Fruit fly (Drosophila melanogaster) whole organism, embryonic: ENCODE data around the gene tmod.

Experiments
- Adf1 ChIP-seq: fragments of 200-800 bp; sonication (Bioruptor generic); IDR thresholded peaks from 2 replicates; pipeline ENCODE4 v1.3.6; 2022; ENCODE audit warnings: missing biosample characterization, missing genetic modification characterization
- BtbVII ChIP-seq: fragments of 200-800 bp; sonication (Bioruptor generic); optimal IDR thresholded peaks from 3 replicates; lab custom pipeline; 2017; ENCODE audit warnings: missing biosample characterization, mild to moderate bottlenecking, missing genetic modification characterization
- CG10366 ChIP-seq: fragments of 200-800 bp; sonication (Bioruptor generic); IDR thresholded peaks from 2 replicates; pipeline ENCODE4 v1.3.6; 2022; ENCODE audit warnings: missing biosample characterization, missing genetic modification characterization
- CG10431 ChIP-seq: fragments of 200-800 bp; sonication (Bioruptor generic); optimal IDR thresholded peaks from 3 replicates; lab custom pipeline; 2018; ENCODE audit warnings: missing biosample characterization, mild to moderate bottlenecking, missing genetic modification characterization
- CG10543 ChIP-seq: fragments of 200-800 bp; sonication (Bioruptor generic); optimal IDR thresholded peaks from 3 replicates; lab custom pipeline; 2017; ENCODE audit warnings: missing biosample characterization, mild to moderate bottlenecking, missing genetic modification characterization, moderate library complexity
- CG12219 ChIP-seq: fragments of 200-800 bp; sonication (Bioruptor generic); optimal IDR thresholded peaks from 3 replicates; lab custom pipeline; 2018; ENCODE audit warnings: missing biosample characterization, mild to moderate bottlenecking, missing genetic modification characterization
- CG12299 ChIP-seq: fragments of 200-800 bp; sonication (Bioruptor generic); optimal IDR thresholded peaks from 2 replicates; lab custom pipeline; 2018; ENCODE audit warnings: missing biosample characterization, mild to moderate bottlenecking, missing genetic modification characterization
- CG15269 ChIP-seq: fragments of 200-800 bp; sonication (Bioruptor generic); optimal IDR thresholded peaks from 2 replicates; lab custom pipeline; 2018; ENCODE audit warnings: missing biosample characterization, mild to moderate bottlenecking, missing genetic modification characterization, moderate library complexity
- CG15696 ChIP-seq: fragments of 200-800 bp; sonication (Bioruptor generic); optimal IDR thresholded peaks from 2 replicates; lab custom pipeline; 2019; ENCODE audit warnings: missing biosample characterization, mild to moderate bottlenecking, missing genetic modification characterization, moderate library complexity
- CG17568 ChIP-seq: fragments of 200-800 bp; sonication (Bioruptor generic); optimal IDR thresholded peaks from 2 replicates; lab custom pipeline; 2018; ENCODE audit warnings: missing biosample characterization, mild to moderate bottlenecking, missing genetic modification characterization, moderate library complexity
- CG2678 ChIP-seq: fragments of 200-800 bp; sonication (Bioruptor generic); optimal IDR thresholded peaks from 3 replicates; lab custom pipeline; 2019; ENCODE audit warnings: missing biosample characterization, mild to moderate bottlenecking, missing genetic modification characterization, moderate library complexity
- CG3281 ChIP-seq: fragments of 200-800 bp; sonication (Bioruptor generic); optimal IDR thresholded peaks from 3 replicates; lab custom pipeline; 2017; ENCODE audit warnings: missing biosample characterization, mild to moderate bottlenecking, missing genetic modification characterization
- CG4820 ChIP-seq: fragments of 200-800 bp; sonication (Bioruptor generic); optimal IDR thresholded peaks from 3 replicates; lab custom pipeline; 2016; ENCODE audit warnings: missing biosample characterization, missing genetic modification characterization
- CG5180 ChIP-seq: fragments of 200-800 bp; sonication (Bioruptor generic); optimal IDR thresholded peaks from 3 replicates; lab custom pipeline; 2017; ENCODE audit warnings: missing biosample characterization, missing genetic modification characterization, mild to moderate bottlenecking, moderate library complexity, missing genetic modification reagents
- CG6254 ChIP-seq: fragments of 200-800 bp; sonication (Bioruptor generic); optimal IDR thresholded peaks from 3 replicates; lab custom pipeline; 2017; ENCODE audit warnings: mild to moderate bottlenecking, missing biosample characterization, missing genetic modification reagents, missing genetic modification characterization
- CG9215 ChIP-seq: fragments of 200-800 bp; sonication (Bioruptor generic); IDR thresholded peaks from 2 replicates; pipeline ENCODE4 v1.3.6; 2022; ENCODE audit warnings: missing biosample characterization, missing genetic modification characterization
- CG9727 ChIP-seq: fragments of 200-800 bp; sonication (Bioruptor generic); optimal IDR thresholded peaks from 3 replicates; lab custom pipeline; 2017; ENCODE audit warnings: missing biosample characterization, mild to moderate bottlenecking, missing genetic modification characterization
- Dip3 ChIP-seq: fragments of 200-800 bp; sonication (Bioruptor generic); optimal IDR thresholded peaks from 3 replicates; lab custom pipeline; 2016; ENCODE audit warnings: missing biosample characterization, missing genetic modification characterization
- Ets65A ChIP-seq: fragments of 200-800 bp; sonication (Bioruptor generic); peaks from one replicate; lab custom pipeline; 2016; ENCODE audit warnings: missing biosample characterization, missing genetic modification characterization
- HHEX ChIP-seq: fragments of 200-800 bp; sonication (Bioruptor generic); optimal IDR thresholded peaks from 3 replicates; lab custom pipeline; 2017; ENCODE audit warnings: missing biosample characterization, mild to moderate bottlenecking, missing genetic modification characterization, missing genetic modification reagents
- HLH3B ChIP-seq: fragments of 200-800 bp; sonication (Bioruptor generic); IDR thresholded peaks from 2 replicates; pipeline ENCODE4 v1.3.6; 2022; ENCODE audit warnings: missing biosample characterization, missing genetic modification characterization
- Hand ChIP-seq: fragments of 200-800 bp; sonication (Bioruptor generic); optimal IDR thresholded peaks from 2 replicates; lab custom pipeline; 2017; ENCODE audit warnings: mild to moderate bottlenecking, missing biosample characterization, missing genetic modification reagents, missing genetic modification characterization
- Jarid2 ChIP-seq: fragments of 200-800 bp; sonication (Bioruptor generic); optimal IDR thresholded peaks from 3 replicates; lab custom pipeline; 2017; ENCODE audit warnings: mild to moderate bottlenecking, missing biosample characterization, missing genetic modification reagents, missing genetic modification characterization
- Max ChIP-seq: fragments of 200-800 bp; sonication (Bioruptor generic); optimal IDR thresholded peaks from 2 replicates; lab custom pipeline; 2016; ENCODE audit warnings: missing biosample characterization, mild to moderate bottlenecking, missing genetic modification characterization
- Meics ChIP-seq: fragments of 200-800 bp; sonication (Bioruptor generic); optimal IDR thresholded peaks from 2 replicates; lab custom pipeline; 2017; ENCODE audit warnings: missing biosample characterization, mild to moderate bottlenecking, missing genetic modification characterization
- NC2α ChIP-seq: fragments of 200-800 bp; sonication (Bioruptor generic); optimal IDR thresholded peaks from 2 replicates; lab custom pipeline; 2016; ENCODE audit warnings: missing biosample characterization, missing genetic modification characterization
- Ptx1 ChIP-seq: fragments of 200-800 bp; sonication (Bioruptor generic); IDR thresholded peaks from 2 replicates; pipeline ENCODE4 v1.3.6; 2022; ENCODE audit warnings: missing biosample characterization, missing genetic modification characterization
- Rx ChIP-seq: fragments of 200-800 bp; sonication (Bioruptor generic); IDR thresholded peaks from 2 replicates; pipeline ENCODE4 v1.3.6; 2022; ENCODE audit warnings: missing biosample characterization, missing genetic modification characterization
- Sin3A ChIP-seq: fragments of >200 bp; optimal IDR thresholded peaks from 2 replicates; lab custom pipeline; 2018
- Xbp1 ChIP-seq: fragments of 200-800 bp; sonication (Bioruptor generic); optimal IDR thresholded peaks from 3 replicates; lab custom pipeline; 2016; ENCODE audit warnings: missing biosample characterization, mild to moderate bottlenecking, missing genetic modification characterization
- amos ChIP-seq: fragments of 200-800 bp; sonication (Bioruptor generic); IDR thresholded peaks from 2 replicates; pipeline ENCODE4 v1.3.6; 2022; ENCODE audit warnings: missing biosample characterization, missing genetic modification characterization; ENCODE audit not compliant: partially characterized antibody
- ara ChIP-seq: fragments of 200-800 bp; sonication (Bioruptor generic); IDR thresholded peaks from 2 replicates; pipeline ENCODE4 v1.3.6; 2022; ENCODE audit warnings: missing biosample characterization, missing genetic modification characterization
- bcd ChIP-seq: fragments of 200-800 bp; sonication (Bioruptor generic); optimal IDR thresholded peaks from 2 replicates; lab custom pipeline; 2017; ENCODE audit warnings: missing biosample characterization, mild to moderate bottlenecking, missing genetic modification characterization
- chif ChIP-seq, 2 experiments: fragments of 200-800 bp; sonication (Bioruptor generic); optimal IDR thresholded peaks; 3 replicates each; lab custom pipeline; 2016; ENCODE audit warnings: missing biosample characterization in 2 of 2, missing genetic modification characterization in 2 of 2
- chinmo ChIP-seq: fragments of 200-800 bp; sonication (Bioruptor generic); IDR thresholded peaks from 4 replicates; pipeline ENCODE4 v1.3.6; 2022; ENCODE audit warnings: missing biosample characterization, missing genetic modification characterization; ENCODE audit not compliant: partially characterized antibody
- crol ChIP-seq: fragments of 200-800 bp; sonication (Bioruptor generic); IDR thresholded peaks from 2 replicates; pipeline ENCODE4 v1.3.6; 2022; ENCODE audit warnings: missing biosample characterization, missing genetic modification characterization
- esg ChIP-seq: fragments of 200-800 bp; sonication (Bioruptor generic); conservative IDR thresholded peaks from 2 replicates; pipeline ENCODE4 v1.3.6; 2022; ENCODE audit warnings: missing biosample characterization, missing genetic modification characterization
- ewg ChIP-seq: fragments of 200-800 bp; sonication (Bioruptor generic); optimal IDR thresholded peaks from 3 replicates; lab custom pipeline; 2017; ENCODE audit warnings: mild to moderate bottlenecking, missing biosample characterization, missing genetic modification reagents, missing genetic modification characterization
- gcm ChIP-seq: fragments of 200-800 bp; sonication (Bioruptor generic); optimal IDR thresholded peaks from 2 replicates; lab custom pipeline; 2019; ENCODE audit warnings: missing biosample characterization, mild to moderate bottlenecking, missing genetic modification characterization, moderate library complexity
- grau ChIP-seq: fragments of 200-800 bp; optimal IDR thresholded peaks from 3 replicates; lab custom pipeline; 2019; ENCODE audit warnings: missing biosample characterization, mild to moderate bottlenecking, missing genetic modification characterization, moderate library complexity
- gsb-n ChIP-seq: fragments of 200-800 bp; sonication (Bioruptor generic); optimal IDR thresholded peaks from 3 replicates; lab custom pipeline; 2018; ENCODE audit warnings: missing biosample characterization, mild to moderate bottlenecking, missing genetic modification characterization
- jumu ChIP-seq: fragments of 200-800 bp; sonication (Bioruptor generic); optimal IDR thresholded peaks from 3 replicates; lab custom pipeline; 2016; ENCODE audit warnings: missing biosample characterization, missing genetic modification characterization
- mam ChIP-seq: fragments of 200-800 bp; sonication (Bioruptor generic); optimal IDR thresholded peaks from 3 replicates; lab custom pipeline; 2016; ENCODE audit warnings: missing biosample characterization, missing genetic modification characterization
- onecut ChIP-seq: fragments of 200-800 bp; sonication (Bioruptor generic); IDR thresholded peaks from 2 replicates; pipeline ENCODE4 v1.3.6; 2022; ENCODE audit warnings: missing biosample characterization, missing genetic modification characterization
- phol ChIP-seq: fragments of 200-800 bp; sonication (Bioruptor generic); optimal IDR thresholded peaks from 3 replicates; lab custom pipeline; 2018; ENCODE audit warnings: missing biosample characterization, mild to moderate bottlenecking, missing genetic modification characterization, moderate library complexity
- pnt ChIP-seq: fragments of 200-800 bp; sonication (Bioruptor generic); optimal IDR thresholded peaks from 3 replicates; lab custom pipeline; 2016; ENCODE audit warnings: missing biosample characterization, missing genetic modification characterization
- salm ChIP-seq: fragments of 200-800 bp; sonication (Bioruptor generic); optimal IDR thresholded peaks from 2 replicates; lab custom pipeline; 2018; ENCODE audit warnings: missing biosample characterization, mild to moderate bottlenecking, missing genetic modification characterization
- sens ChIP-seq: fragments of 200-800 bp; sonication (Bioruptor generic); peaks from one replicate; lab custom pipeline; 2016; ENCODE audit warnings: missing biosample characterization, missing genetic modification characterization
- wdn ChIP-seq: fragments of 200-800 bp; sonication (Bioruptor generic); IDR thresholded peaks from 2 replicates; pipeline ENCODE4 v1.3.6; 2022; ENCODE audit warnings: missing biosample characterization, missing genetic modification characterization

The tmod gene

dm6 chr3R:30531989-30532653 lies at the start of gene tmod (continued):
- TF ChIP-seq gcm (peak; percentile 40), Jarid2 (GFP tag; lab: Kevin White, UChicago) (peak; percentile 12), Adf1 (peak; percentile 82), wdn (no peak), Sin3A (lab: Kevin White, UChicago) (no peak), CG12299 (tag; lab: Kevin White, UChicago) (peak; percentile 2), Ets65A (GFP tag; lab: Kevin White, UChicago) (peak; percentile 91), gsb-n (tag; lab: Kevin White, UChicago) (peak; percentile 45), Meics (GFP tag; lab: Kevin White, UChicago) (peak; percentile 44), phol (tag; lab: Kevin White, UChicago) (peak; percentile 82), jumu (GFP tag; lab: Kevin White, UChicago) (peak; percentile 14), Ptx1 (GFP tag; lab: Robert Waterston, UW) (peak; percentile 55), Xbp1 (GFP tag; lab: Kevin White, UChicago) (peak; percentile 45), Max (GFP tag; lab: Kevin White, UChicago) (peak; percentile 20), Dip3 (GFP tag; lab: Kevin White, UChicago) (no peak), onecut (GFP tag; lab: Robert Waterston, UW) (0 out of 2 replicates have a peak, but pooled peaks have one; percentile 28), Rx (GFP tag; lab: Robert Waterston, UW) (peak; percentile 37; the same call in 1 of the 2 replicates), HLH3B (peak; percentile 10; the same call in 1 of the 2 replicates), CG10543 (peak; percentile 64), HHEX (no peak), CG2678 (tag; lab: Kevin White, UChicago) (peak; percentile 77), esg (GFP tag; lab: Robert Waterston, UW) (peak; percentile 34; the same call in 1 of the 2 replicates), CG6254 (GFP tag; lab: Kevin White, UChicago) (peak; percentile 44), crol (peak; percentile 85), ara (GFP tag; lab: Robert Waterston, UW) (no peak), amos (GFP tag; lab: Robert Waterston, UW) (no peak), CG9727 (GFP tag; lab: Kevin White, UChicago) (peak; percentile 36), pnt (GFP tag; lab: Kevin White, UChicago) (peak; percentile 57), chinmo (GFP tag; lab: Robert Waterston, UW) (0 out of 4 replicates have a peak, but pooled peaks have one; percentile 64), sens (peak; percentile 91), CG10431 (no peak), CG17568 (peak; percentile 2), chif (GFP tag; optimal IDR thresholded peaks at IDR 0.05; lab: Kevin White, UChicago) (peak; percentile 27 to 56), BtbVII (GFP tag; lab: Kevin White, UChicago) (peak; percentile 30), grau (peak; percentile 54), CG10366 (GFP tag; lab: Robert Waterston, UW) (peak; percentile 24; the same call in 1 of the 2 replicates), Hand (GFP tag; lab: Kevin White, UChicago) (no peak), salm (tag; lab: Kevin White, UChicago) (peak; percentile 61), mam (GFP tag; lab: Kevin White, UChicago) (peak; percentile 37), CG15269 (tag; lab: Kevin White, UChicago) (peak; percentile 60), ewg (GFP tag; lab: Kevin White, UChicago) (peak; percentile 45), NC2α (GFP tag; lab: Kevin White, UChicago) (no peak), CG3281 (peak; percentile 43), bcd (GFP tag; lab: Kevin White, UChicago) (peak; percentile 59), CG5180 (GFP tag; lab: Kevin White, UChicago) (peak; percentile 21), CG9215 (GFP tag; lab: Robert Waterston, UW) (0 out of 2 replicates have a peak, but pooled peaks have one; percentile 28), CG15696 (tag; lab: Kevin White, UChicago) (peak; percentile 5), CG12219 (GFP tag; lab: Kevin White, UChicago) (peak; percentile 46), CG4820 (GFP tag; lab: Kevin White, UChicago) (peak; percentile 43)
